Worm (Caenorhabditis elegans) whole organism, late embryonic: ENCODE data around the gene H06H21.37.

Source experiments
- ahr-1 ChIP-seq: sonication (generic microtip); optimal IDR thresholded peaks from 2 replicates; lab custom pipeline; 2016; ENCODE audit warnings: missing genetic modification characterization, missing compliant biosample characterization
- ceh-24 ChIP-seq: sonication (generic microtip); optimal IDR thresholded peaks from 2 replicates; lab custom pipeline; 2016; ENCODE audit warnings: mild to moderate bottlenecking, missing genetic modification characterization, missing compliant biosample characterization
- ceh-45 ChIP-seq: fragments of 200-800 bp; sonication (Bioruptor generic); IDR thresholded peaks from 2 replicates; pipeline ENCODE4 v1.3.6; 2022; ENCODE audit warnings: missing genetic modification reagents, missing genetic modification characterization, missing compliant biosample characterization
- ceh-9 ChIP-seq: sonication (generic microtip); optimal IDR thresholded peaks from 2 replicates; lab custom pipeline; 2016; ENCODE audit warnings: mild to moderate bottlenecking, missing genetic modification characterization, inconsistent platforms, missing compliant biosample characterization
- elt-2 ChIP-seq: sonication (generic microtip); optimal IDR thresholded peaks from 2 replicates; lab custom pipeline; 2016; ENCODE audit warnings: missing genetic modification reagents, missing genetic modification characterization, missing compliant biosample characterization
- fkh-10 ChIP-seq: fragments of 150-350 bp; optimal IDR thresholded peaks from 2 replicates; lab custom pipeline; 2014; ENCODE audit warnings: missing biosample characterization, missing genetic modification reagents, missing genetic modification characterization
- lin-11 ChIP-seq: fragments of 200-800 bp; sonication (Bioruptor generic); optimal IDR thresholded peaks from 2 replicates; lab custom pipeline; 2018; ENCODE audit warnings: mild to moderate bottlenecking, missing genetic modification characterization, missing compliant biosample characterization
- nfya-1 ChIP-seq: sonication (generic microtip); optimal IDR thresholded peaks from 2 replicates; lab custom pipeline; 2017; ENCODE audit warnings: missing genetic modification characterization, mild to moderate bottlenecking, missing compliant biosample characterization, antibody characterized with exemption, moderate library complexity
- pha-4 ChIP-seq: fragments of 150-350 bp; optimal IDR thresholded peaks from 2 replicates; lab custom pipeline; 2018; ENCODE audit warnings: missing biosample characterization, missing genetic modification reagents, missing genetic modification characterization
- unc-42 ChIP-seq: sonication (generic microtip); optimal IDR thresholded peaks from 2 replicates; lab custom pipeline; 2016; ENCODE audit warnings: missing genotype, missing genetic modification characterization, missing compliant biosample characterization
- ztf-16 ChIP-seq: sonication (generic microtip); optimal IDR thresholded peaks from 2 replicates; lab custom pipeline; 2017; ENCODE audit warnings: missing genetic modification characterization, missing compliant biosample characterization

ce11 chrIV:4821054-4821453, 11.3 kb upstream of the H06H21.37 start, which contains the start of gene H06H21.8:
- no peak for TF ChIP-seq pha-4 (tag; lab: Kevin White, UChicago)
- no peak for TF ChIP-seq ahr-1 (tag; lab: Kevin White, UChicago)
- no peak for TF ChIP-seq lin-11 (tag; lab: Kevin White, UChicago)
- TF ChIP-seq ceh-9 (tag; lab: Kevin White, UChicago), result no peak
- no peak for TF ChIP-seq elt-2
- no peak for TF ChIP-seq ceh-24
- no peak for TF ChIP-seq ztf-16 (tag; lab: Kevin White, UChicago)
- no peak for TF ChIP-seq unc-42
- TF ChIP-seq ceh-45 (GFP tag; lab: Robert Waterston, UW), result no peak
- TF ChIP-seq fkh-10 (GFP tag; lab: Kevin White, UChicago), result no peak
- no peak for TF ChIP-seq nfya-1 (tag; lab: Kevin White, UChicago)
